Worm (Caenorhabditis elegans) whole organism, L2 larva: ENCODE data around the gene tbb-2.

ENCODE experiments used
- C34F6.9 ChIP-seq: fragments of 150-350 bp; optimal IDR thresholded peaks from 2 replicates; lab custom pipeline; 2014; ENCODE audit warnings: missing biosample characterization, missing genetic modification characterization
- F13H6.1 ChIP-seq: sonication (generic microtip); optimal IDR thresholded peaks from 2 replicates; lab custom pipeline; 2016; ENCODE audit warnings: missing genetic modification characterization, missing compliant biosample characterization
- ZK546.5 ChIP-seq: sonication (generic microtip); optimal IDR thresholded peaks from 2 replicates; lab custom pipeline; 2017; ENCODE audit warnings: missing biosample characterization, missing genetic modification characterization
- alr-1 ChIP-seq: fragments of 150-350 bp; optimal IDR thresholded peaks from 2 replicates; lab custom pipeline; 2014; ENCODE audit warnings: missing biosample characterization, missing genetic modification characterization
- ama-1 ChIP-seq: fragments of 150-350 bp; optimal IDR thresholded peaks from 2 replicates; lab custom pipeline; 2018; ENCODE audit warnings: inconsistent platforms
- ceh-16 ChIP-seq: fragments of 150-350 bp; optimal IDR thresholded peaks from 2 replicates; lab custom pipeline; 2014; ENCODE audit warnings: missing biosample characterization, missing genetic modification characterization
- ceh-82 ChIP-seq: fragments of 150-350 bp; optimal IDR thresholded peaks from 2 replicates; lab custom pipeline; 2014; ENCODE audit warnings: missing biosample characterization, missing genetic modification characterization
- crh-2 ChIP-seq: sonication (generic microtip); optimal IDR thresholded peaks from 2 replicates; lab custom pipeline; 2017; ENCODE audit warnings: missing biosample characterization, missing genetic modification characterization
- egl-27 ChIP-seq: sonication (generic microtip); optimal IDR thresholded peaks from 3 replicates; lab custom pipeline; 2017; ENCODE audit warnings: missing biosample characterization, missing genetic modification reagents, missing genetic modification characterization
- elt-1 ChIP-seq: fragments of 150-350 bp; optimal IDR thresholded peaks from 2 replicates; lab custom pipeline; 2014; ENCODE audit warnings: missing biosample characterization, missing genetic modification characterization
- elt-3 ChIP-seq: sonication (generic microtip); optimal IDR thresholded peaks from 2 replicates; lab custom pipeline; 2017; ENCODE audit warnings: missing biosample characterization, missing genetic modification characterization
- fos-1 ChIP-seq: fragments of 150-350 bp; optimal IDR thresholded peaks from 2 replicates; lab custom pipeline; 2014; ENCODE audit warnings: missing biosample characterization, missing genetic modification characterization
- gmeb-1 ChIP-seq: fragments of 150-350 bp; optimal IDR thresholded peaks from 2 replicates; lab custom pipeline; 2014; ENCODE audit warnings: missing biosample characterization, missing genetic modification characterization
- lin-13 ChIP-seq: fragments of 150-350 bp; optimal IDR thresholded peaks from 2 replicates; lab custom pipeline; 2014; ENCODE audit warnings: missing biosample characterization, missing genetic modification reagents, missing genetic modification characterization
- lin-39 ChIP-seq: fragments of 150-350 bp; optimal IDR thresholded peaks from 2 replicates; lab custom pipeline; 2014; ENCODE audit warnings: missing biosample characterization, missing genetic modification reagents, missing genetic modification characterization
- lsy-2 ChIP-seq, 2 experiments: fragments of 150-350 bp in 1 of 2; sonication (generic microtip) in 1 of 2; optimal IDR thresholded peaks; 2 replicates each; lab custom pipeline; 2014 to 2017; ENCODE audit warnings: missing biosample characterization in 2 of 2, missing genetic modification characterization in 2 of 2
- mab-5 ChIP-seq: fragments of 150-350 bp; optimal IDR thresholded peaks from 2 replicates; lab custom pipeline; 2014; ENCODE audit warnings: missing biosample characterization, missing genetic modification characterization
- mdl-1 ChIP-seq, 2 experiments: fragments of 150-350 bp in 1 of 2; sonication (generic microtip) in 1 of 2; optimal IDR thresholded peaks; 2 replicates each; lab custom pipeline; 2017; ENCODE audit warnings: missing biosample characterization in 2 of 2, missing genetic modification characterization in 2 of 2
- nhr-10 ChIP-seq: sonication (generic microtip); optimal IDR thresholded peaks from 2 replicates; lab custom pipeline; 2017; ENCODE audit warnings: missing biosample characterization, missing genetic modification characterization
- nhr-11 ChIP-seq: fragments of 150-350 bp; optimal IDR thresholded peaks from 2 replicates; lab custom pipeline; 2014; ENCODE audit warnings: missing biosample characterization, missing genetic modification characterization
- nhr-129 ChIP-seq: fragments of 150-350 bp; optimal IDR thresholded peaks from 2 replicates; lab custom pipeline; 2014; ENCODE audit warnings: missing biosample characterization, missing genetic modification characterization
- nhr-21 ChIP-seq: fragments of 150-350 bp; optimal IDR thresholded peaks from 2 replicates; lab custom pipeline; 2014; ENCODE audit warnings: missing biosample characterization, missing genetic modification characterization
- nhr-23 ChIP-seq: fragments of 150-350 bp; optimal IDR thresholded peaks from 2 replicates; lab custom pipeline; 2014; ENCODE audit warnings: missing biosample characterization, missing genetic modification reagents, missing genetic modification characterization
- nhr-237 ChIP-seq: fragments of 150-350 bp; optimal IDR thresholded peaks from 2 replicates; lab custom pipeline; 2014; ENCODE audit warnings: missing biosample characterization, missing genetic modification characterization
- nhr-25 ChIP-seq: fragments of 150-350 bp; sonication (generic microtip); optimal IDR thresholded peaks from 3 replicates; lab custom pipeline; 2014; ENCODE audit warnings: missing biosample characterization, missing genetic modification characterization
- nhr-6 ChIP-seq: fragments of 150-350 bp; optimal IDR thresholded peaks from 2 replicates; lab custom pipeline; 2014; ENCODE audit warnings: missing biosample characterization, missing genetic modification characterization
- nhr-77 ChIP-seq: fragments of 150-350 bp; optimal IDR thresholded peaks from 2 replicates; lab custom pipeline; 2014; ENCODE audit warnings: missing biosample characterization, missing genetic modification characterization
- peb-1 ChIP-seq: fragments of 150-350 bp; optimal IDR thresholded peaks from 2 replicates; lab custom pipeline; 2014; ENCODE audit warnings: missing biosample characterization, missing genetic modification characterization
- skn-1 ChIP-seq: sonication (generic microtip); optimal IDR thresholded peaks from 2 replicates; lab custom pipeline; 2017; ENCODE audit warnings: missing biosample characterization, missing genetic modification characterization
- sma-9 ChIP-seq, 2 experiments: fragments of 150-350 bp in 1 of 2; sonication (generic microtip) in 1 of 2; optimal IDR thresholded peaks; 2 replicates each; lab custom pipeline; 2014 to 2016; ENCODE audit warnings: missing genetic modification characterization in 2 of 2, mild to moderate bottlenecking in 1 of 2, missing biosample characterization in 1 of 2, missing compliant biosample characterization in 1 of 2, missing genetic modification reagents in 1 of 2, moderate library complexity in 1 of 2
- unc-39 ChIP-seq: fragments of 150-350 bp; optimal IDR thresholded peaks from 2 replicates; lab custom pipeline; 2014; ENCODE audit warnings: missing biosample characterization, missing genetic modification characterization
- unc-55 ChIP-seq: fragments of 150-350 bp; sonication (generic microtip); optimal IDR thresholded peaks from 3 replicates; lab custom pipeline; 2014; ENCODE audit warnings: missing biosample characterization, missing genetic modification reagents, missing genetic modification characterization
- unc-62 ChIP-seq: fragments of 150-350 bp; optimal IDR thresholded peaks from 2 replicates; lab custom pipeline; 2014; ENCODE audit warnings: missing biosample characterization, missing genetic modification reagents, missing genetic modification characterization
- zag-1 ChIP-seq: fragments of 150-350 bp; optimal IDR thresholded peaks from 2 replicates; lab custom pipeline; 2014; ENCODE audit warnings: missing biosample characterization, missing genetic modification characterization
- ztf-11 ChIP-seq: sonication (generic microtip); optimal IDR thresholded peaks from 2 replicates; lab custom pipeline; 2017; ENCODE audit warnings: missing biosample characterization, missing genetic modification characterization
- ztf-4 ChIP-seq: fragments of 150-350 bp; optimal IDR thresholded peaks from 2 replicates; lab custom pipeline; 2014; ENCODE audit warnings: missing biosample characterization, missing genetic modification characterization

The tbb-2 gene

ce11 chrIII:4060019-4060418 lies 42.6 kb upstream of the tbb-2 start, which contains the start of gene his-70:
Gene his-70, minus strand, starts transcription at chrIII:4060119.
- TF ChIP-seq nhr-129 (tag; lab: Kevin White, UChicago) (no peak), alr-1 (no peak), fos-1 (no peak), zag-1 (tag; lab: Kevin White, UChicago) (no peak), ztf-11 (tag; lab: Kevin White, UChicago) (no peak), elt-3 (no peak), nhr-25 (tag; lab: Kevin White, UChicago) (no peak), unc-62 (GFP tag; lab: Kevin White, UChicago) (no peak), nhr-77 (tag; lab: Kevin White, UChicago) (no peak), lsy-2 (tag; optimal IDR thresholded peaks at IDR 0.05; lab: Kevin White, UChicago) (no peak), elt-1 (tag; lab: Kevin White, UChicago) (no peak), ztf-4 (tag; lab: Kevin White, UChicago) (no peak), lin-13 (no peak), nhr-10 (tag; lab: Kevin White, UChicago) (no peak), mab-5 (no peak), peb-1 (no peak)

ce11 chrIII:4058643-4059042 lies 41.2 kb upstream of the tbb-2 start, which contains the start of gene his-69:
Gene his-69, minus strand, starts transcription at chrIII:4058743.
- no peak for TF ChIP-seq mdl-1 (tag; optimal IDR thresholded peaks at IDR 0.05; lab: Kevin White, UChicago)
- TF ChIP-seq nhr-21 (tag; lab: Kevin White, UChicago) = no peak
- TF ChIP-seq lin-13 = no peak
- TF ChIP-seq F13H6.1 = no peak
- no peak for TF ChIP-seq nhr-11 (tag; lab: Kevin White, UChicago)

- no peak for TF ChIP-seq nhr-21 (tag; lab: Kevin White, UChicago)
- TF ChIP-seq ceh-82 = no peak
- no peak for TF ChIP-seq elt-1 (tag; lab: Kevin White, UChicago)
- peak in 1 of 2 experiments; percentile 49 for TF ChIP-seq lsy-2 (tag; optimal IDR thresholded peaks at IDR 0.05; lab: Kevin White, UChicago)
- no peak for TF ChIP-seq unc-39 (tag; lab: Kevin White, UChicago)
- TF ChIP-seq ztf-4 (tag; lab: Kevin White, UChicago) = no peak
- peak; percentile 42 for TF ChIP-seq C34F6.9 (tag; lab: Kevin White, UChicago)
- TF ChIP-seq lin-13 = peak; percentile 18
- peak; percentile 66 for TF ChIP-seq unc-55 (GFP tag; lab: Kevin White, UChicago)
- TF ChIP-seq gmeb-1 = peak; percentile 89
Observed at ce11 chrIII:4057894-4058293, 40.5 kb upstream of the tbb-2 start, which contains the start of gene rcq-5. Gene rcq-5, minus strand, starts transcription at chrIII:4057976.

ce11 chrIII:4049150-4049549 lies 31.7 kb upstream of the tbb-2 start:
- no peak for TF ChIP-seq fos-1
- no peak for TF ChIP-seq nhr-21 (tag; lab: Kevin White, UChicago)
- TF ChIP-seq nhr-237 = no peak
- no peak for TF ChIP-seq lin-39 (tag; lab: Kevin White, UChicago)
- TF ChIP-seq ceh-82 = no peak
- no peak for TF ChIP-seq unc-39 (tag; lab: Kevin White, UChicago)
- no peak for TF ChIP-seq F13H6.1
- no peak for TF ChIP-seq nhr-77 (tag; lab: Kevin White, UChicago)
- no peak for TF ChIP-seq ama-1 (lab: Kevin White, UChicago)
- TF ChIP-seq nhr-6 (tag; lab: Kevin White, UChicago) = no peak
- no peak for TF ChIP-seq ZK546.5 (tag; lab: Kevin White, UChicago)
- no peak for TF ChIP-seq ceh-16 (tag; lab: Kevin White, UChicago)

- TF ChIP-seq egl-27 (tag; lab: Kevin White, UChicago) (no peak), nhr-23 (no peak), sma-9 (GFP tag; optimal IDR thresholded peaks at IDR 0.05; lab: Kevin White, UChicago) (peak; percentile 24), sma-9 (tag; optimal IDR thresholded peaks at IDR 0.05; lab: Kevin White, UChicago) (no peak), crh-2 (tag; lab: Kevin White, UChicago) (peak; percentile 46), fos-1 (peak; percentile 99), skn-1 (tag; lab: Kevin White, UChicago) (peak; percentile 78), gmeb-1 (peak; percentile 37)
- TF ChIP-seq, all 48 proteins: peak for 5
Observed at ce11 chrIII:4039775-4040174, 22.3 kb upstream of the tbb-2 start.
